Fruit fly (Drosophila melanogaster) whole organism, embryonic: ENCODE measurements around the gene Gycalpha99B.

Experiments used
- CG10431 ChIP-seq: fragments of 200-800 bp; sonication (Bioruptor generic); optimal IDR thresholded peaks from 3 replicates; lab custom pipeline; 2018; ENCODE audit warnings: missing biosample characterization, mild to moderate bottlenecking, missing genetic modification characterization
- CG1529 ChIP-seq: fragments of 200-800 bp; sonication (Bioruptor generic); optimal IDR thresholded peaks from 3 replicates; lab custom pipeline; 2018; ENCODE audit warnings: missing biosample characterization, missing genetic modification characterization
- CG4730 ChIP-seq: fragments of 200-800 bp; sonication (Bioruptor generic); IDR thresholded peaks from 2 replicates; pipeline ENCODE4 v1.3.6; 2022; ENCODE audit warnings: missing biosample characterization, missing genetic modification characterization
- CG7963 ChIP-seq: fragments of 200-800 bp; sonication (Bioruptor generic); IDR thresholded peaks from 3 replicates; pipeline ENCODE4 v1.3.6; 2022; ENCODE audit warnings: missing biosample characterization, missing genetic modification characterization; ENCODE audit not compliant: partially characterized antibody
- E2f1 ChIP-seq: fragments of 200-800 bp; sonication (Bioruptor generic); IDR thresholded peaks from 2 replicates; pipeline ENCODE4 v1.3.6; 2022; ENCODE audit warnings: missing biosample characterization, missing genetic modification characterization
- Fer2 ChIP-seq: fragments of 200-800 bp; sonication (Bioruptor generic); optimal IDR thresholded peaks from 2 replicates; lab custom pipeline; 2018; ENCODE audit warnings: missing biosample characterization, mild to moderate bottlenecking, missing genetic modification characterization, moderate library complexity
- HHEX ChIP-seq: fragments of 200-800 bp; sonication (Bioruptor generic); optimal IDR thresholded peaks from 3 replicates; lab custom pipeline; 2017; ENCODE audit warnings: missing biosample characterization, mild to moderate bottlenecking, missing genetic modification characterization, missing genetic modification reagents
- Lpt ChIP-seq: fragments of >200 bp; optimal IDR thresholded peaks from 2 replicates; lab custom pipeline; 2018; ENCODE audit warnings: missing biosample characterization, missing genetic modification characterization
- Optix ChIP-seq: fragments of 200-800 bp; sonication (Bioruptor generic); IDR thresholded peaks from 3 replicates; pipeline ENCODE4 v1.3.6; 2022; ENCODE audit warnings: missing biosample characterization, missing genetic modification characterization
- Six4 ChIP-seq: fragments of 200-800 bp; sonication (Bioruptor generic); optimal IDR thresholded peaks from 2 replicates; lab custom pipeline; 2016; ENCODE audit warnings: missing biosample characterization, missing genetic modification characterization
- gcm ChIP-seq: fragments of 200-800 bp; sonication (Bioruptor generic); optimal IDR thresholded peaks from 2 replicates; lab custom pipeline; 2019; ENCODE audit warnings: missing biosample characterization, mild to moderate bottlenecking, missing genetic modification characterization, moderate library complexity
- lola ChIP-seq, 3 experiments: fragments of >200 bp in 2 of 3; fragments of 200-800 bp in 1 of 3; sonication (Bioruptor generic) in 1 of 3; optimal IDR thresholded peaks; 2 replicates each; lab custom pipeline; 2017 to 2019; ENCODE audit warnings: missing biosample characterization in 3 of 3, missing genetic modification characterization in 3 of 3, mild to moderate bottlenecking in 1 of 3, moderate library complexity in 1 of 3
- phol ChIP-seq: fragments of 200-800 bp; sonication (Bioruptor generic); optimal IDR thresholded peaks from 3 replicates; lab custom pipeline; 2018; ENCODE audit warnings: missing biosample characterization, mild to moderate bottlenecking, missing genetic modification characterization, moderate library complexity
- unc-4 ChIP-seq: fragments of 200-800 bp; sonication (Bioruptor generic); IDR thresholded peaks from 2 replicates; pipeline ENCODE4 v1.3.6; 2022; ENCODE audit warnings: missing biosample characterization, missing genetic modification characterization; ENCODE audit not compliant: partially characterized antibody

DNA sequence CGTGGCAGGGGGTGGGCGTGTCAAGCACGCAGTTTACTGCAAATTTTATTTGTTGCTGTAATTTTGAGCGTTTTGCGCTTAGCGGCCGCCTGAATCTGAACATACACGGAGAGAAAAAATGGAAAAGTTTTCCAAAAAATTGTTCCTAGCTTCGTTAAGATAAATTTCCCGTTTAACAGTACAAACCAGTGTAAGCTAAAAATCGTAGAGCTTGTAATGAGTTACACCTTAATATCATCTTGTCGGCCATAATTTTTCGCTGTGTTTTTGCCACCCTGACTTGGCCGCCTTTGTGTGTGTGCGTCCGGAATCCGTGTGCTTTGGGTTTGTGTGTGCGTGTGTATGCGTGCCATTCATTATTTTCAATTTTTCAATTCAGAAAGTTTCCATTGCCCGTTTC, 30.8 kb upstream of the Gycalpha99B start:
- TF ChIP-seq HHEX (GFP tag; lab: Kevin White, UChicago), result peak; percentile 29
- TF ChIP-seq Fer2 (tag; lab: Kevin White, UChicago), result no peak
- no peak for TF ChIP-seq CG1529
- TF ChIP-seq phol (tag; lab: Kevin White, UChicago), result peak; percentile 6
- no peak for TF ChIP-seq Six4
- no peak for TF ChIP-seq CG4730
- no peak for TF ChIP-seq Optix (GFP tag; lab: Robert Waterston, UW)
- no peak for TF ChIP-seq Lpt (GFP tag; lab: Kevin White, UChicago)
- no peak for TF ChIP-seq unc-4
- TF ChIP-seq E2f1 (GFP tag; lab: Robert Waterston, UW), result peak; percentile 29; the same call in 1 of the 2 replicates
- no peak for TF ChIP-seq CG7963 (GFP tag; lab: Robert Waterston, UW)
- no peak for TF ChIP-seq CG10431 (GFP tag; lab: Kevin White, UChicago)
- no peak for TF ChIP-seq lola (GFP tag; optimal IDR thresholded peaks at IDR 0.05; lab: Kevin White, UChicago)
- TF ChIP-seq gcm (GFP tag; lab: Kevin White, UChicago), result no peak
